Fruit fly (Drosophila melanogaster) whole organism, prepupa: ENCODE results near the gene CycD.

Source experiments
- CG16779 ChIP-seq: fragments of 200-800 bp; sonication (Bioruptor generic); optimal IDR thresholded peaks from 3 replicates; lab custom pipeline; 2017; ENCODE audit warnings: missing biosample characterization, mild to moderate bottlenecking, missing genetic modification characterization
- CG31627 ChIP-seq: fragments of 200-800 bp; sonication (Bioruptor generic); optimal IDR thresholded peaks from 3 replicates; lab custom pipeline; 2016; ENCODE audit warnings: missing biosample characterization, missing genetic modification characterization
- CG6808 ChIP-seq: fragments of 200-800 bp; sonication (Bioruptor generic); optimal IDR thresholded peaks from 3 replicates; lab custom pipeline; 2017; ENCODE audit warnings: missing biosample characterization, missing genetic modification characterization, mild to moderate bottlenecking, moderate library complexity, missing genetic modification reagents
- Ets96B ChIP-seq: fragments of 200-800 bp; optimal IDR thresholded peaks from 2 replicates; lab custom pipeline; 2019; ENCODE audit warnings: missing biosample characterization, mild to moderate bottlenecking, missing genetic modification characterization, moderate library complexity
- Gug ChIP-seq: fragments of 200-800 bp; sonication (Bioruptor generic); IDR thresholded peaks from 2 replicates; pipeline ENCODE4 v1.3.6; 2022; ENCODE audit warnings: missing biosample characterization, missing genetic modification characterization
- achi ChIP-seq: fragments of 200-800 bp; sonication (Bioruptor generic); optimal IDR thresholded peaks from 3 replicates; lab custom pipeline; 2016; ENCODE audit warnings: missing biosample characterization, missing genetic modification characterization
- esn ChIP-seq: fragments of 200-800 bp; sonication (Bioruptor generic); optimal IDR thresholded peaks from 2 replicates; lab custom pipeline; 2016; ENCODE audit warnings: missing biosample characterization, mild to moderate bottlenecking, missing genetic modification characterization, moderate library complexity
- spab ChIP-seq: fragments of 200-800 bp; sonication (Bioruptor generic); optimal IDR thresholded peaks from 2 replicates; lab custom pipeline; 2017; ENCODE audit warnings: missing biosample characterization, mild to moderate bottlenecking, missing genetic modification characterization, missing genetic modification reagents

DNA sequence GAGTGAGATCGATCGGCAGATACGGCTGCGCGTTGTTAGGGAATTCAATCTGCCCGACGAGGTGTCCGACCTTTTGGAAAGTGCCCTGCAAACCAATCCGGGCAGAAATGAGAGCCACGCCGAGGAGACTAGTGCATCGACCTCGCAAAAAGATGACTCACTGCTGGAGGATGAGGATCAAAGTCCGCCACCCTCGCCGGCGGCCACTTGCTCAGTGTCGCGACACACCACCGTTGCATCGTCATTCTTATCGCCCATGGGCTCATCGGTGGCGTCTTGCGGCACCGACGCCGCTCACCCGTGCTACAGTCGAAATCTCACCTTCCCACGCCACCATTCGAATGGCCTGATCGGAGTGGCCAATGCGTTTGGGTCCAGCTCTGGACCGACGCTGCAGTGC lies 35.0 kb downstream of the CycD start:
- TF ChIP-seq CG16779 (tag; lab: Kevin White, UChicago), result no peak
- no peak for TF ChIP-seq esn (GFP tag; lab: Kevin White, UChicago)
- TF ChIP-seq achi (GFP tag; lab: Kevin White, UChicago), result no peak
- TF ChIP-seq spab (GFP tag; lab: Kevin White, UChicago), result no peak
- no peak for TF ChIP-seq Gug
- TF ChIP-seq CG31627 (GFP tag; lab: Kevin White, UChicago), result no peak
- no peak for TF ChIP-seq Ets96B (tag; lab: Kevin White, UChicago)
- TF ChIP-seq CG6808, result no peak
